Worm (Caenorhabditis elegans): ENCODE results near the gene Y82E9BR.18.

Y82E9BR.18 gene

ce11 chrIII:1495230-1495629 is 11.9 kb upstream of the Y82E9BR.18 start, which contains the start of gene Y82E9BR.19:
Gene Y82E9BR.19, minus strand, starts transcription at chrIII:1495330.
- no peak for TF ChIP-seq snpc-1.3 (tag; optimal IDR thresholded peaks at IDR 0.05; ENCODE audit: insufficient read depth)
- TF ChIP-seq rec-8 (tag; optimal IDR thresholded peaks at IDR 0.05): no peak
- TF ChIP-seq lin-26 (GFP tag; IDR thresholded peaks at IDR 0.05): no peak
- no peak for TF ChIP-seq repo-1 (tag; optimal IDR thresholded peaks at IDR 0.05)
- TF ChIP-seq hrde-1 (tag; optimal IDR thresholded peaks at IDR 0.05; ENCODE audit: borderline replicate concordance): no peak
- TF ChIP-seq K11D2.4 (GFP tag; IDR thresholded peaks at IDR 0.05): no peak
- TF ChIP-seq snpc-4 (GFP tag; optimal IDR thresholded peaks at IDR 0.05): no peak
- TF ChIP-seq snpc-4 (tag; optimal IDR thresholded peaks at IDR 0.05): no peak
- no peak for TF ChIP-seq let-526 (GFP tag; IDR thresholded peaks at IDR 0.05)
- TF ChIP-seq madf-3 (GFP tag; IDR thresholded peaks at IDR 0.05): no peak
- TF ChIP-seq nfya-2 (GFP tag; IDR thresholded peaks at IDR 0.05): no peak
- no peak for TF ChIP-seq ztf-28 (GFP tag; IDR thresholded peaks at IDR 0.05)
- TF ChIP-seq madf-8 (GFP tag; conservative IDR thresholded peaks at IDR 0.05): no peak

- no peak for TF ChIP-seq madf-6 (GFP tag; IDR thresholded peaks at IDR 0.05)
- TF ChIP-seq aptf-2 (GFP tag; conservative IDR thresholded peaks at IDR 0.05): no peak
- no peak for TF ChIP-seq lir-1 (GFP tag; conservative IDR thresholded peaks at IDR 0.05)
- TF ChIP-seq zfh-2 (GFP tag; conservative IDR thresholded peaks at IDR 0.05): no peak
- TF ChIP-seq ccch-3 (GFP tag; optimal IDR thresholded peaks at IDR 0.05): no peak
- TF ChIP-seq B0035.1 (tag; optimal IDR thresholded peaks at IDR 0.05): no peak
Measured at ce11 chrIII:1468358-1469305, 14.7 kb downstream of the Y82E9BR.18 start.

ce11 chrIII:1456859-1457258 is 26.4 kb downstream of the Y82E9BR.18 start:
- no peak for TF ChIP-seq B0035.1 (tag; optimal IDR thresholded peaks at IDR 0.05)
- no peak for TF ChIP-seq snpc-4 (GFP tag; optimal IDR thresholded peaks at IDR 0.05)
- no peak for TF ChIP-seq snpc-4 (tag; optimal IDR thresholded peaks at IDR 0.05)
- TF ChIP-seq tbp1 (GFP tag; optimal IDR thresholded peaks at IDR 0.05): no peak
- no peak for TF ChIP-seq T07F8.4 (tag; optimal IDR thresholded peaks at IDR 0.05)
- TF ChIP-seq ztf-22 (GFP tag; optimal IDR thresholded peaks at IDR 0.05): no peak
- TF ChIP-seq Y56A3A.18 (GFP tag; IDR thresholded peaks at IDR 0.05): no peak
- TF ChIP-seq egl-44 (GFP tag; IDR thresholded peaks at IDR 0.05): no peak
- TF ChIP-seq C06A6.2 (GFP tag; conservative IDR thresholded peaks at IDR 0.05): no peak
- TF ChIP-seq ztf-18 (tag; optimal IDR thresholded peaks at IDR 0.05): no peak
- no peak for TF ChIP-seq him-1 (tag; optimal IDR thresholded peaks at IDR 0.05)
- TF ChIP-seq fkh-3 (tag; optimal IDR thresholded peaks at IDR 0.05): no peak
- TF ChIP-seq snpc-3.4 (tag; optimal IDR thresholded peaks at IDR 0.05): no peak
- no peak for TF ChIP-seq hmg-20 (GFP tag; IDR thresholded peaks at IDR 0.05)
- no peak for TF ChIP-seq lag-1 (GFP tag; IDR thresholded peaks at IDR 0.05)
- no peak for TF ChIP-seq dox-1 (GFP tag; IDR thresholded peaks at IDR 0.05)

ce11 chrIII:1455674-1456073 is 27.6 kb downstream of the Y82E9BR.18 start, which contains the start of gene Y82E9BR.17:
Gene Y82E9BR.17, minus strand, starts transcription at chrIII:1455774.
- TF ChIP-seq snpc-1.3 (tag; optimal IDR thresholded peaks at IDR 0.05; ENCODE audit: insufficient read depth): no peak
- no peak for TF ChIP-seq athp-1 (tag; optimal IDR thresholded peaks at IDR 0.05)
- TF ChIP-seq ztf-25 (GFP tag; IDR thresholded peaks at IDR 0.05): no peak
- TF ChIP-seq sea-2 (GFP tag; IDR thresholded peaks at IDR 0.05): no peak
- TF ChIP-seq hlh-12 (tag; optimal IDR thresholded peaks at IDR 0.05): no peak
- no peak for TF ChIP-seq mes-4 (tag; optimal IDR thresholded peaks at IDR 0.05)

Data from whole organism, young adult.